Fruit fly (Drosophila melanogaster) whole organism, wandering third instar larva: Measurements from ENCODE around the gene miple2.

Source experiments
- CrebA ChIP-seq: fragments of 200-800 bp; sonication (Bioruptor generic); optimal IDR thresholded peaks from 2 replicates; lab custom pipeline; 2016; ENCODE audit warnings: missing biosample characterization, mild to moderate bottlenecking, missing genetic modification characterization, borderline replicate concordance
- Myc ChIP-seq: fragments of >200 bp; optimal IDR thresholded peaks from 2 replicates; lab custom pipeline; 2017
- N ChIP-seq: fragments of >200 bp; optimal IDR thresholded peaks from 2 replicates; lab custom pipeline; 2018; ENCODE audit warnings: missing biosample characterization, missing external identifiers, missing genetic modification characterization
- OdsH ChIP-seq: fragments of 200-800 bp; sonication (Bioruptor generic); optimal IDR thresholded peaks from 2 replicates; lab custom pipeline; 2016; ENCODE audit warnings: missing biosample characterization, mild to moderate bottlenecking, missing genetic modification characterization
- foxo ChIP-seq, 2 experiments: fragments of 200-800 bp; sonication (Bioruptor generic); optimal IDR thresholded peaks; 2 replicates in 1 of 2; 3 replicates in 1 of 2; lab custom pipeline; 2016 to 2017; ENCODE audit warnings: missing biosample characterization in 2 of 2, missing genetic modification characterization in 2 of 2
- rgr ChIP-seq: fragments of 200-800 bp; sonication (Bioruptor generic); optimal IDR thresholded peaks from 3 replicates; lab custom pipeline; 2016; ENCODE audit warnings: missing biosample characterization, mild to moderate bottlenecking, missing genetic modification characterization

DNA sequence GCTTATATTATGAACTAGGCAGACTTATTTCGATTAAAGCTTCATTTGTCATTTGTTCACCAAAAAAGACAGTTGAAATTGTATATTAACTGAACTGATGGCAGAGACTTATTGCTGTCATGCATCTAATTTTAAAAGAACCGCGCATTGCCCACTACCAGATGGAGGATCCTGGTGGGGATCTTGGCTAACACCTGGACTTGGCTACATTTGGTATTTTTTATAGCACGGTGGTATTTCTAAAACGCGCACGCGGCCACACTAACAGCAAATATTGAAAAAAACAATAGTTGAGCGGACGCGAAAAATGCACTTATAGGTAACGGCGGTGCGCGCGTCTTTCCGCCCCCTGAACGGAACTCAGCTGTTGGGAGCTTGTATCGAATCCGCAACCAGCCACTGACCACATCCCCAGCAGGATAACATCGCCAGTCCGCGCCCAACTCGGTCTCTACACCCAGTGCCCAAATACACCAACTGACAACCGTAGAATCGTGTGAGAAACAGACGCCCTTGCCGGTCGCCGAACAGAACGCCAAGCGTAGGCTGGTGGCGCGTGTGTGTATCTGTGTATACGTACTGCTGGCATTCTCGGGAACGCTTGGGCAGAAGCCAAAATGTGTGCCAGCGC lies 21.3 kb downstream of the miple2 start:
- TF ChIP-seq Myc (lab: Kevin White, UChicago) (peak; percentile 28), OdsH (GFP tag; lab: Kevin White, UChicago) (no peak), N (no peak), foxo (GFP tag; optimal IDR thresholded peaks at IDR 0.05; lab: Kevin White, UChicago) (no peak), rgr (GFP tag; lab: Kevin White, UChicago) (peak; percentile 50), CrebA (GFP tag; lab: Kevin White, UChicago) (no peak)
